Fruit fly (Drosophila melanogaster) whole organism, wandering third instar larva: ENCODE results near the gene CG9917.

ENCODE experiments used
- CG9705 ChIP-seq: fragments of 200-800 bp; sonication (Bioruptor generic); optimal IDR thresholded peaks from 2 replicates; lab custom pipeline; 2018; ENCODE audit warnings: missing biosample characterization, mild to moderate bottlenecking, missing genetic modification characterization
- CrebA ChIP-seq: fragments of 200-800 bp; sonication (Bioruptor generic); optimal IDR thresholded peaks from 2 replicates; lab custom pipeline; 2016; ENCODE audit warnings: missing biosample characterization, mild to moderate bottlenecking, missing genetic modification characterization, borderline replicate concordance
- Dfd ChIP-seq: fragments of >200 bp; optimal IDR thresholded peaks from 2 replicates; lab custom pipeline; 2017; ENCODE audit warnings: missing biosample characterization, missing genetic modification characterization
- GATAd ChIP-seq: sonication (Bioruptor generic); optimal IDR thresholded peaks from 2 replicates; lab custom pipeline; 2016; ENCODE audit warnings: missing biosample characterization, missing genetic modification characterization
- HLH106 ChIP-seq: fragments of 200-800 bp; optimal IDR thresholded peaks from 3 replicates; lab custom pipeline; 2019; ENCODE audit warnings: missing biosample characterization, mild to moderate bottlenecking, missing genetic modification characterization, moderate library complexity
- Hnf4 ChIP-seq: fragments of 200-800 bp; sonication (Bioruptor generic); optimal IDR thresholded peaks from 2 replicates; lab custom pipeline; 2016; ENCODE audit warnings: missing biosample characterization, mild to moderate bottlenecking, missing genetic modification characterization
- Hr83 ChIP-seq: fragments of 200-300 bp; sonication (Bioruptor generic); optimal IDR thresholded peaks from 2 replicates; lab custom pipeline; 2016; ENCODE audit warnings: missing biosample characterization, mild to moderate bottlenecking, missing genetic modification characterization, moderate library complexity; ENCODE audit not compliant: poor library complexity, severe bottlenecking
- Myc ChIP-seq: fragments of >200 bp; optimal IDR thresholded peaks from 2 replicates; lab custom pipeline; 2017
- Sp1 ChIP-seq: fragments of 200-800 bp; sonication (Bioruptor generic); optimal IDR thresholded peaks from 3 replicates; lab custom pipeline; 2019; ENCODE audit warnings: missing biosample characterization, mild to moderate bottlenecking, missing genetic modification characterization, moderate library complexity
- Vsx2 ChIP-seq: fragments of 200-300, 225-300 bp; sonication (Bioruptor generic); optimal IDR thresholded peaks from 2 replicates; lab custom pipeline; 2018; ENCODE audit warnings: missing biosample characterization, missing genetic modification characterization; ENCODE audit not compliant: partially characterized antibody
- ey ChIP-seq: fragments of 200-800 bp; sonication (Bioruptor generic); optimal IDR thresholded peaks from 2 replicates; lab custom pipeline; 2016; ENCODE audit warnings: missing biosample characterization, missing genetic modification characterization
- foxo ChIP-seq, 2 experiments: fragments of 200-800 bp; sonication (Bioruptor generic); optimal IDR thresholded peaks; 2 replicates in 1 of 2; 3 replicates in 1 of 2; lab custom pipeline; 2016 to 2017; ENCODE audit warnings: missing biosample characterization in 2 of 2, missing genetic modification characterization in 2 of 2
- fru ChIP-seq: fragments of 200-800 bp; sonication (Bioruptor generic); optimal IDR thresholded peaks from 3 replicates; lab custom pipeline; 2016; ENCODE audit warnings: missing biosample characterization, mild to moderate bottlenecking, missing genetic modification characterization
- jim ChIP-seq: fragments of 175-275, 200-325 bp; sonication (Bioruptor generic); optimal IDR thresholded peaks from 2 replicates; lab custom pipeline; 2016; ENCODE audit warnings: missing biosample characterization, mild to moderate bottlenecking, missing genetic modification characterization
- psq ChIP-seq: fragments of 200-800 bp; sonication (Bioruptor generic); optimal IDR thresholded peaks from 3 replicates; lab custom pipeline; 2017; ENCODE audit warnings: missing biosample characterization, mild to moderate bottlenecking, missing genetic modification characterization, moderate library complexity
- rgr ChIP-seq: fragments of 200-800 bp; sonication (Bioruptor generic); optimal IDR thresholded peaks from 3 replicates; lab custom pipeline; 2016; ENCODE audit warnings: missing biosample characterization, mild to moderate bottlenecking, missing genetic modification characterization
- sage ChIP-seq: fragments of 200-800 bp; sonication (Bioruptor generic); optimal IDR thresholded peaks from 2 replicates; lab custom pipeline; 2016; ENCODE audit warnings: missing biosample characterization, mild to moderate bottlenecking, missing genetic modification characterization
- sv ChIP-seq: fragments of 200-800 bp; sonication (Bioruptor generic); optimal IDR thresholded peaks from 3 replicates; lab custom pipeline; 2016; ENCODE audit warnings: missing biosample characterization, missing genetic modification characterization
- woc ChIP-seq: sonication (Bioruptor generic); optimal IDR thresholded peaks from 2 replicates; lab custom pipeline; 2016; ENCODE audit warnings: missing biosample characterization, mild to moderate bottlenecking, missing genetic modification characterization

CG9917 gene

dm6 chrX:16275854-16276338 is 47.1 kb downstream of the CG9917 start, which contains the start of the genes kat80 and Prosalpha4:
Gene kat80 (minus strand): TSS chrX:16276180.
Gene Prosalpha4 (plus strand): TSS chrX:16276270.
- TF ChIP-seq CrebA (GFP tag; lab: Kevin White, UChicago) = no peak
- TF ChIP-seq HLH106 = peak; percentile 57
- TF ChIP-seq GATAd (GFP tag; lab: Kevin White, UChicago) = no peak
- TF ChIP-seq Dfd = no peak
- TF ChIP-seq Sp1 = peak; percentile 36
- TF ChIP-seq CG9705 = no peak
- no peak for TF ChIP-seq Hr83
- peak in 1 of 2 experiments; percentile 75 for TF ChIP-seq foxo (GFP tag; optimal IDR thresholded peaks at IDR 0.05; lab: Kevin White, UChicago)
- peak; percentile 1 for TF ChIP-seq Hnf4 (GFP tag; lab: Kevin White, UChicago)
- TF ChIP-seq woc = peak; percentile 23
- no peak for TF ChIP-seq sage (GFP tag; lab: Kevin White, UChicago)
- no peak for TF ChIP-seq ey (GFP tag; lab: Kevin White, UChicago)
- peak; percentile 21 for TF ChIP-seq psq
- no peak for TF ChIP-seq rgr
- peak; percentile 29 for TF ChIP-seq fru (GFP tag; lab: Kevin White, UChicago)
- peak; percentile 10 for TF ChIP-seq sv (GFP tag; lab: Kevin White, UChicago)
- peak; percentile 1 for TF ChIP-seq Myc (lab: Kevin White, UChicago)

dm6 chrX:16275168-16275853 is 47.7 kb downstream of the CG9917 start:
- TF ChIP-seq Dfd = no peak
- no peak for TF ChIP-seq jim (GFP tag; lab: Kevin White, UChicago)
- TF ChIP-seq Vsx2 (GFP tag; lab: Kevin White, UChicago) = no peak
- no peak for TF ChIP-seq CG9705
- no peak for TF ChIP-seq fru (GFP tag; lab: Kevin White, UChicago)
